Worm (Caenorhabditis elegans): ENCODE measurements around the gene gly-11.

The gly-11 gene

ce11 chrIII:12157576-12157975, 19.5 kb downstream of the gly-11 start:
- TF ChIP-seq daf-16 (GFP tag; optimal IDR thresholded peaks at IDR 0.05) (no peak), daf-16 (tag; optimal IDR thresholded peaks at IDR 0.05) (no peak), nhr-6 (tag; optimal IDR thresholded peaks at IDR 0.05) (no peak), ztf-11 (tag; optimal IDR thresholded peaks at IDR 0.05) (no peak), mdl-1 (tag; optimal IDR thresholded peaks at IDR 0.05) (no peak), mxl-2 (GFP tag; conservative IDR thresholded peaks at IDR 0.05) (no peak), Y105C5A.15 (GFP tag; IDR thresholded peaks at IDR 0.05) (no peak), cey-2 (tag; optimal IDR thresholded peaks at IDR 0.05; ENCODE audit: borderline replicate concordance, insufficient read depth) (no peak), R02D3.7 (tag; optimal IDR thresholded peaks at IDR 0.05) (no peak), snpc-4 (tag; optimal IDR thresholded peaks at IDR 0.05) (no peak), T20F7.1 (GFP tag; optimal IDR thresholded peaks at IDR 0.05) (no peak), nhr-42 (GFP tag; IDR thresholded peaks at IDR 0.05) (no peak), ama-1 (optimal IDR thresholded peaks at IDR 0.05) (no peak), ceh-32 (tag; optimal IDR thresholded peaks at IDR 0.05; ENCODE audit: poor library complexity) (no peak)

- TF ChIP-seq ZK337.2 (GFP tag; IDR thresholded peaks at IDR 0.05) (no peak), lin-38 (GFP tag; IDR thresholded peaks at IDR 0.05) (0 out of 2 replicates have a peak, but pooled peaks have one; percentile 9), dpl-1 (GFP tag; optimal IDR thresholded peaks at IDR 0.05) (no peak)
These were observed 20.5 kb downstream of the gly-11 start for ce11 chrIII:12156582-12156981.

ce11 chrIII:12155759-12156158, 21.3 kb downstream of the gly-11 start:
- TF ChIP-seq F26F4.8 (GFP tag; conservative IDR thresholded peaks at IDR 0.05) = no peak
- TF ChIP-seq daf-12 (tag; optimal IDR thresholded peaks at IDR 0.05) = no peak
- TF ChIP-seq R02D3.7 (tag; optimal IDR thresholded peaks at IDR 0.05) = no peak
- TF ChIP-seq gei-8 (GFP tag; optimal IDR thresholded peaks at IDR 0.05) = no peak
- TF ChIP-seq nhr-28 (tag; optimal IDR thresholded peaks at IDR 0.05) = no peak

ce11 chrIII:12153514-12153913, 23.5 kb downstream of the gly-11 start:
- TF ChIP-seq saeg-2 (GFP tag; IDR thresholded peaks at IDR 0.05) (no peak), tag-97 (GFP tag; IDR thresholded peaks at IDR 0.05) (no peak), hmg-1.1 (GFP tag; IDR thresholded peaks at IDR 0.05) (no peak), T20F7.1 (GFP tag; optimal IDR thresholded peaks at IDR 0.05) (no peak), unc-130 (GFP tag; optimal IDR thresholded peaks at IDR 0.05) (no peak), jun-1 (tag; optimal IDR thresholded peaks at IDR 0.05) (no peak), sdz-12 (GFP tag; optimal IDR thresholded peaks at IDR 0.05) (no peak), dmd-9 (GFP tag; IDR thresholded peaks at IDR 0.05) (no peak), pha-4 (GFP tag; IDR thresholded peaks at IDR 0.05) (no peak), pha-4 (tag; optimal IDR thresholded peaks at IDR 0.05) (no peak), aha-1 (tag) (no peak), F10B5.3 (tag; optimal IDR thresholded peaks at IDR 0.05) (no peak), F49E8.2 (tag; optimal IDR thresholded peaks at IDR 0.05; ENCODE audit: borderline replicate concordance) (no peak), daf-19 (GFP tag; conservative IDR thresholded peaks at IDR 0.05) (no peak), aly-2 (tag; optimal IDR thresholded peaks at IDR 0.05) (no peak), arid-1 (GFP tag; conservative IDR thresholded peaks at IDR 0.05) (no peak), Y105C5A.15 (GFP tag; IDR thresholded peaks at IDR 0.05) (no peak), hif-1 (tag; optimal IDR thresholded peaks at IDR 0.05) (no peak), nhr-77 (tag; optimal IDR thresholded peaks at IDR 0.05) (no peak)

Data from whole organism, L4 larva.